Fruit fly (Drosophila melanogaster): ENCODE results near the gene CG13311.

dm6 chr3L:8753592-8753991 lies 48.4 kb downstream of the CG13311 start, which contains the start of gene Fhos:
- no peak for TF ChIP-seq Hr96 (GFP tag; optimal IDR thresholded peaks at IDR 0.05)
- no peak for TF ChIP-seq Crg-1 (GFP tag; optimal IDR thresholded peaks at IDR 0.05)
- no peak for TF ChIP-seq pad (GFP tag; optimal IDR thresholded peaks at IDR 0.05)
- no peak for TF ChIP-seq bab1 (GFP tag; optimal IDR thresholded peaks at IDR 0.05)
- TF ChIP-seq tj (GFP tag; optimal IDR thresholded peaks at IDR 0.05): no peak
- TF ChIP-seq cic (GFP tag; optimal IDR thresholded peaks at IDR 0.05): no peak
- no peak for TF ChIP-seq kay (GFP tag; ENCODE audit: borderline replicate concordance)
- no peak for TF ChIP-seq CG12768 (GFP tag; optimal IDR thresholded peaks at IDR 0.05)
- TF ChIP-seq CG1620 (GFP tag; optimal IDR thresholded peaks at IDR 0.05): no peak
- no peak for TF ChIP-seq Mnt (GFP tag; optimal IDR thresholded peaks at IDR 0.05)
